Worm (Caenorhabditis elegans): ENCODE measurements around the gene C08F1.10.

- TF ChIP-seq med-1 (GFP tag; optimal IDR thresholded peaks at IDR 0.05; ENCODE audit: insufficient read depth) (no peak), flt-1 (GFP tag; IDR thresholded peaks at IDR 0.05) (no peak), klf-2 (GFP tag; conservative IDR thresholded peaks at IDR 0.05) (no peak), ztf-29 (GFP tag; IDR thresholded peaks at IDR 0.05) (no peak), ztf-23 (GFP tag; IDR thresholded peaks at IDR 0.05) (no peak), ref-1 (GFP tag; conservative IDR thresholded peaks at IDR 0.05) (no peak)
These were observed 29.1 kb downstream of the C08F1.10 start, which contains the start of gene F36H5.10 for ce11 chrII:1757033-1757432.
